Worm (Caenorhabditis elegans) whole organism, early embryonic: ENCODE results near the gene gcy-8.

Source experiments
- B0310.2 ChIP-seq: sonication (generic microtip); optimal IDR thresholded peaks from 2 replicates; lab custom pipeline; 2016; ENCODE audit warnings: mild to moderate bottlenecking, missing genetic modification characterization, missing compliant biosample characterization
- F13C5.2 ChIP-seq: sonication (generic microtip); optimal IDR thresholded peaks from 2 replicates; lab custom pipeline; 2017; ENCODE audit warnings: mild to moderate bottlenecking, missing genetic modification characterization, inconsistent platforms, missing compliant biosample characterization
- ama-1 ChIP-seq: fragments of 150-350 bp; optimal IDR thresholded peaks from 2 replicates; lab custom pipeline; 2014
- ceh-36 ChIP-seq: sonication (generic microtip); optimal IDR thresholded peaks from 2 replicates; lab custom pipeline; 2016; ENCODE audit warnings: missing genetic modification characterization, inconsistent platforms, missing compliant biosample characterization
- flt-1 ChIP-seq: fragments of 200-800 bp; sonication (Bioruptor generic); IDR thresholded peaks from 2 replicates; pipeline ENCODE4 v1.3.6; 2022; ENCODE audit warnings: missing genetic modification characterization, missing compliant biosample characterization
- hnd-1 ChIP-seq: sonication (generic microtip); optimal IDR thresholded peaks from 2 replicates; lab custom pipeline; 2016; ENCODE audit warnings: missing genetic modification characterization, missing compliant biosample characterization
- pes-1 ChIP-seq: fragments of 200-800 bp; sonication (Bioruptor generic); IDR thresholded peaks from 2 replicates; pipeline ENCODE4 v1.3.6; 2022; ENCODE audit warnings: missing genetic modification reagents, missing genetic modification characterization, missing compliant biosample characterization
- tbx-11 ChIP-seq: fragments of 200-800 bp; sonication (Bioruptor generic); IDR thresholded peaks from 2 replicates; pipeline ENCODE4 v1.3.6; 2022; ENCODE audit warnings: missing genetic modification characterization, missing compliant biosample characterization
- tbx-37 ChIP-seq: fragments of 200-800 bp; sonication (Bioruptor generic); conservative IDR thresholded peaks from 2 replicates; pipeline ENCODE4 v1.3.6; 2022; ENCODE audit warnings: missing genetic modification reagents, missing genetic modification characterization, missing compliant biosample characterization
- tra-4 ChIP-seq: sonication (generic microtip); optimal IDR thresholded peaks from 2 replicates; lab custom pipeline; 2017; ENCODE audit warnings: missing genetic modification characterization, missing compliant biosample characterization

DNA sequence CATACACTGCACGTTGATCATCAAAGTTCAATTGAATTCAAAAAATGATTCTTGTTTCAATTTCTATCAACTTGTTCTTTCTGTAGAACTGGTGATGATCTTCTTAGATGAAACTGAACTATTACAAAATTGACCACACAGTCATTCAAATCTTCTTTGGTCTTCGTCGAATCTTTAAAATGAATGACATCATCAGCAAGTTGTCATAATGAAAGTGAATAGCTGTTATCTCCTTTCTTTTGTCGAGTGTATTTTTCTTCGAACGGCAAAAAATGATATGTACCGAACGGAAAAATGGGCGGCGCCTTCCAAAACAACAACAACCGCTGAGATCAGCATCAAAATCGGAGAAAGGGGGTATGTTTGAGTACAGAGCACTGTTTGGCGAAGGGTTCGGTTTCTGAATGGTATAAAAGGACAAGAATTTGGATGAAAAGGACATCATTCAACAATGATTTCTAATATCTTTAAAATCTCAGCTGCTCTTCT, 49.5 kb downstream of the gcy-8 start, which contains the start of gene ora-1:
- TF ChIP-seq tbx-11 (GFP tag; lab: Robert Waterston, UW): no peak
- TF ChIP-seq ceh-36 (tag; lab: Kevin White, UChicago): no peak
- no peak for TF ChIP-seq flt-1
- TF ChIP-seq B0310.2 (tag; lab: Kevin White, UChicago): no peak
- TF ChIP-seq pes-1 (GFP tag; lab: Robert Waterston, UW): no peak
- no peak for TF ChIP-seq F13C5.2
- no peak for TF ChIP-seq ama-1 (lab: Kevin White, UChicago)
- no peak for TF ChIP-seq tra-4 (tag; lab: Kevin White, UChicago)
- TF ChIP-seq tbx-37 (GFP tag; lab: Robert Waterston, UW): no peak
- no peak for TF ChIP-seq hnd-1
